Fruit fly (Drosophila melanogaster): ENCODE data around the gene InR.
A peak's percentile ranks its signal among the peaks of the same experiment; 100 is the strongest.

- TF ChIP-seq Mio (GFP tag; optimal IDR thresholded peaks at IDR 0.05) (no peak), sage (GFP tag; optimal IDR thresholded peaks at IDR 0.05) (peak; percentile 52), dsf (GFP tag; optimal IDR thresholded peaks at IDR 0.05; ENCODE audit: borderline replicate concordance) (no peak), Rel (GFP tag; optimal IDR thresholded peaks at IDR 0.05) (peak; percentile 59), Rel (tag; optimal IDR thresholded peaks at IDR 0.05) (peak; percentile 43), brk (GFP tag; optimal IDR thresholded peaks at IDR 0.05) (peak; percentile 85), pan (optimal IDR thresholded peaks at IDR 0.05) (no peak), GATAd (GFP tag; optimal IDR thresholded peaks at IDR 0.05) (no peak), h (GFP tag; optimal IDR thresholded peaks at IDR 0.05) (peak; percentile 89), N (GFP tag; optimal IDR thresholded peaks at IDR 0.05) (no peak), sv (GFP tag; optimal IDR thresholded peaks at IDR 0.05) (peak; percentile 13), usp (GFP tag; optimal IDR thresholded peaks at IDR 0.05) (no peak)
These were observed 8.6 kb upstream of the InR start for dm6 chr3R:21627752-21628151.

Measured in whole organism, wandering third instar larva.